Fruit fly (Drosophila melanogaster) whole organism, embryonic: ENCODE results near the gene Mf.

ENCODE experiments used
- ATbp ChIP-seq: fragments of 200-800 bp; sonication (Bioruptor generic); optimal IDR thresholded peaks from 2 replicates; lab custom pipeline; 2017; ENCODE audit warnings: missing biosample characterization, mild to moderate bottlenecking, missing genetic modification characterization, missing genetic modification reagents
- Ada2b ChIP-seq: fragments of 200-800 bp; sonication (Bioruptor generic); IDR thresholded peaks from 2 replicates; pipeline ENCODE4 v1.3.6; 2022; ENCODE audit warnings: missing biosample characterization, missing genetic modification characterization
- CG10959 ChIP-seq: fragments of 200-800 bp; sonication (Bioruptor generic); IDR thresholded peaks from 2 replicates; pipeline ENCODE4 v1.3.6; 2022; ENCODE audit warnings: missing biosample characterization, missing genetic modification characterization
- CG10979 ChIP-seq: fragments of 200-800 bp; sonication (Bioruptor generic); optimal IDR thresholded peaks from 2 replicates; lab custom pipeline; 2018; ENCODE audit warnings: missing biosample characterization, mild to moderate bottlenecking, missing genetic modification characterization, moderate library complexity
- CG11560 ChIP-seq: fragments of 200-800 bp; sonication (Bioruptor generic); IDR thresholded peaks from 3 replicates; pipeline ENCODE4 v1.3.6; 2022; ENCODE audit warnings: missing biosample characterization, missing genetic modification characterization
- CG12299 ChIP-seq: fragments of 200-800 bp; sonication (Bioruptor generic); optimal IDR thresholded peaks from 2 replicates; lab custom pipeline; 2018; ENCODE audit warnings: missing biosample characterization, mild to moderate bottlenecking, missing genetic modification characterization
- CG1233 ChIP-seq: fragments of 200-800 bp; sonication (Bioruptor generic); optimal IDR thresholded peaks from 4 replicates; lab custom pipeline; 2018; ENCODE audit warnings: missing biosample characterization, mild to moderate bottlenecking, missing genetic modification characterization
- CG17186 ChIP-seq: fragments of 200-800 bp; sonication (Bioruptor generic); optimal IDR thresholded peaks from 3 replicates; lab custom pipeline; 2017; ENCODE audit warnings: missing biosample characterization, missing genetic modification reagents, missing genetic modification characterization
- CG17359 ChIP-seq: fragments of 200-800 bp; sonication (Bioruptor generic); optimal IDR thresholded peaks from 3 replicates; lab custom pipeline; 2018; ENCODE audit warnings: missing biosample characterization, mild to moderate bottlenecking, missing genetic modification characterization, moderate library complexity
- CG17361 ChIP-seq: fragments of 200-800 bp; sonication (Bioruptor generic); IDR thresholded peaks from 3 replicates; pipeline ENCODE4 v1.3.6; 2022; ENCODE audit warnings: missing biosample characterization, missing genetic modification characterization
- CG2129 ChIP-seq: fragments of 200-800 bp; sonication (Bioruptor generic); IDR thresholded peaks from 2 replicates; pipeline ENCODE4 v1.3.6; 2022; ENCODE audit warnings: missing biosample characterization, missing genetic modification characterization; ENCODE audit not compliant: partially characterized antibody
- CG30403 ChIP-seq: fragments of 200-800 bp; sonication (Bioruptor generic); optimal IDR thresholded peaks from 3 replicates; lab custom pipeline; 2016; ENCODE audit warnings: missing biosample characterization, missing genetic modification characterization
- CG3281 ChIP-seq: fragments of 200-800 bp; sonication (Bioruptor generic); optimal IDR thresholded peaks from 3 replicates; lab custom pipeline; 2017; ENCODE audit warnings: missing biosample characterization, mild to moderate bottlenecking, missing genetic modification characterization
- CG4328 ChIP-seq: fragments of 200-800 bp; sonication (Bioruptor generic); optimal IDR thresholded peaks from 3 replicates; lab custom pipeline; 2017; ENCODE audit warnings: missing biosample characterization, missing genetic modification reagents, missing genetic modification characterization
- CG6272 ChIP-seq: fragments of 200-800 bp; sonication (Bioruptor generic); IDR thresholded peaks from 2 replicates; pipeline ENCODE4 v1.3.6; 2022; ENCODE audit warnings: missing biosample characterization, missing genetic modification characterization
- CG6689 ChIP-seq: fragments of 200-800 bp; sonication (Bioruptor generic); IDR thresholded peaks from 2 replicates; pipeline ENCODE4 v1.3.6; 2022; ENCODE audit warnings: missing biosample characterization, missing genetic modification characterization
- CG7357 ChIP-seq: fragments of 200-800 bp; sonication (Bioruptor generic); IDR thresholded peaks from 3 replicates; pipeline ENCODE4 v1.3.6; 2022; ENCODE audit warnings: missing biosample characterization, missing genetic modification characterization
- CG8388 ChIP-seq: fragments of 200-800 bp; sonication (Bioruptor generic); optimal IDR thresholded peaks from 2 replicates; lab custom pipeline; 2019; ENCODE audit warnings: missing biosample characterization, mild to moderate bottlenecking, missing genetic modification characterization, moderate library complexity
- CG8944 ChIP-seq: fragments of 200-800 bp; sonication (Bioruptor generic); optimal IDR thresholded peaks from 3 replicates; lab custom pipeline; 2016; ENCODE audit warnings: missing biosample characterization, missing genetic modification characterization
- Camta ChIP-seq: fragments of 200-800 bp; sonication (Bioruptor generic); optimal IDR thresholded peaks from 2 replicates; lab custom pipeline; 2016; ENCODE audit warnings: missing biosample characterization, missing genetic modification characterization
- D ChIP-seq, 2 experiments: fragments of 200-800 bp in 1 of 2; fragments of >200 bp in 1 of 2; sonication (Bioruptor generic) in 1 of 2; optimal IDR thresholded peaks; 2 replicates in 1 of 2; 3 replicates in 1 of 2; lab custom pipeline; 2017; ENCODE audit warnings: mild to moderate bottlenecking in 1 of 2, missing biosample characterization in 1 of 2, missing genetic modification characterization in 1 of 2, missing genetic modification reagents in 1 of 2
- D19B ChIP-seq: fragments of 200-800 bp; sonication (Bioruptor generic); optimal IDR thresholded peaks from 2 replicates; lab custom pipeline; 2017; ENCODE audit warnings: missing biosample characterization, mild to moderate bottlenecking, missing genetic modification characterization
- E2f2 ChIP-seq: fragments of 200-800 bp; sonication (Bioruptor generic); IDR thresholded peaks from 2 replicates; pipeline ENCODE4 v1.3.6; 2022; ENCODE audit warnings: missing biosample characterization, missing genetic modification characterization
- Eip74EF ChIP-seq, 2 experiments: fragments of 200-800 bp in 1 of 2; fragments of >200 bp in 1 of 2; sonication (Bioruptor generic) in 1 of 2; optimal IDR thresholded peaks; 2 replicates each; lab custom pipeline; 2017 to 2019; ENCODE audit warnings: missing biosample characterization in 2 of 2, missing genetic modification characterization in 2 of 2, mild to moderate bottlenecking in 1 of 2, moderate library complexity in 1 of 2
- H2.0 ChIP-seq: fragments of 200-800 bp; sonication (Bioruptor generic); IDR thresholded peaks from 2 replicates; pipeline ENCODE4 v1.3.6; 2022; ENCODE audit warnings: missing biosample characterization, missing genetic modification characterization
- HmgZ ChIP-seq: fragments of 200-800 bp; sonication (Bioruptor generic); optimal IDR thresholded peaks from 2 replicates; lab custom pipeline; 2018; ENCODE audit warnings: missing biosample characterization, mild to moderate bottlenecking, missing genetic modification characterization
- Hmx ChIP-seq: fragments of 200-800 bp; sonication (Bioruptor generic); optimal IDR thresholded peaks from 2 replicates; lab custom pipeline; 2016; ENCODE audit warnings: missing biosample characterization, missing genetic modification characterization
- Hsf ChIP-seq: fragments of 200-800 bp; sonication (Bioruptor generic); optimal IDR thresholded peaks from 3 replicates; lab custom pipeline; 2016; ENCODE audit warnings: missing biosample characterization, missing genetic modification characterization
- Max ChIP-seq: fragments of 200-800 bp; sonication (Bioruptor generic); optimal IDR thresholded peaks from 2 replicates; lab custom pipeline; 2016; ENCODE audit warnings: missing biosample characterization, mild to moderate bottlenecking, missing genetic modification characterization
- Myb ChIP-seq: fragments of 200-800 bp; sonication (Bioruptor generic); optimal IDR thresholded peaks from 2 replicates; lab custom pipeline; 2016; ENCODE audit warnings: missing biosample characterization, missing genetic modification characterization
- NFAT ChIP-seq: fragments of 200-800 bp; sonication (Bioruptor generic); IDR thresholded peaks from 2 replicates; pipeline ENCODE4 v1.3.6; 2022; ENCODE audit warnings: missing biosample characterization, missing genetic modification characterization
- Oli ChIP-seq: fragments of 200-800 bp; sonication (Bioruptor generic); optimal IDR thresholded peaks from 2 replicates; lab custom pipeline; 2018; ENCODE audit warnings: missing biosample characterization, mild to moderate bottlenecking, missing genetic modification characterization, moderate library complexity
- Side ChIP-seq: fragments of 200-800 bp; sonication (Bioruptor generic); optimal IDR thresholded peaks from 2 replicates; lab custom pipeline; 2016; ENCODE audit warnings: missing biosample characterization, missing genetic modification characterization
- Six4 ChIP-seq: fragments of 200-800 bp; sonication (Bioruptor generic); optimal IDR thresholded peaks from 2 replicates; lab custom pipeline; 2016; ENCODE audit warnings: missing biosample characterization, missing genetic modification characterization
- bigmax ChIP-seq: fragments of 200-800 bp; sonication (Bioruptor generic); optimal IDR thresholded peaks from 2 replicates; lab custom pipeline; 2018; ENCODE audit warnings: missing biosample characterization, mild to moderate bottlenecking, missing genetic modification characterization
- cad ChIP-seq: fragments of >200 bp; optimal IDR thresholded peaks from 2 replicates; lab custom pipeline; 2017; ENCODE audit warnings: missing biosample characterization, missing genetic modification characterization
- dmrt11E ChIP-seq: fragments of 200-800 bp; sonication (Bioruptor generic); optimal IDR thresholded peaks from 3 replicates; lab custom pipeline; 2018; ENCODE audit warnings: missing biosample characterization, mild to moderate bottlenecking, missing genetic modification characterization, moderate library complexity
- emc ChIP-seq: fragments of 200-800 bp; sonication (Bioruptor generic); optimal IDR thresholded peaks from 2 replicates; lab custom pipeline; 2016; ENCODE audit warnings: missing biosample characterization, missing genetic modification characterization
- ems ChIP-seq: fragments of 200-800 bp; sonication (Bioruptor generic); optimal IDR thresholded peaks from 3 replicates; lab custom pipeline; 2016; ENCODE audit warnings: missing biosample characterization, missing genetic modification characterization
- fd3F ChIP-seq: fragments of 200-800 bp; sonication (Bioruptor generic); optimal IDR thresholded peaks from 2 replicates; lab custom pipeline; 2018; ENCODE audit warnings: missing biosample characterization, mild to moderate bottlenecking, missing genetic modification characterization, moderate library complexity
- nom ChIP-seq: fragments of 200-800 bp; sonication (Bioruptor generic); optimal IDR thresholded peaks from 2 replicates; lab custom pipeline; 2017; ENCODE audit warnings: missing biosample characterization, missing genetic modification characterization, mild to moderate bottlenecking, moderate library complexity, missing genetic modification reagents
- odd ChIP-seq: fragments of 200-800 bp; sonication (Bioruptor generic); optimal IDR thresholded peaks from 2 replicates; lab custom pipeline; 2017; ENCODE audit warnings: missing biosample characterization, mild to moderate bottlenecking, missing genetic modification characterization
- onecut ChIP-seq: fragments of 200-800 bp; sonication (Bioruptor generic); IDR thresholded peaks from 2 replicates; pipeline ENCODE4 v1.3.6; 2022; ENCODE audit warnings: missing biosample characterization, missing genetic modification characterization
- pros ChIP-seq: fragments of 200-800 bp; sonication (Bioruptor generic); optimal IDR thresholded peaks from 3 replicates; lab custom pipeline; 2019; ENCODE audit warnings: missing biosample characterization, mild to moderate bottlenecking, missing genetic modification characterization, moderate library complexity
- run ChIP-seq: fragments of 200-800 bp; sonication (Bioruptor generic); optimal IDR thresholded peaks from 3 replicates; lab custom pipeline; 2018; ENCODE audit warnings: missing biosample characterization, mild to moderate bottlenecking, missing genetic modification characterization
- scrt ChIP-seq: fragments of 200-800 bp; sonication (Bioruptor generic); optimal IDR thresholded peaks from 2 replicates; lab custom pipeline; 2018; ENCODE audit warnings: missing biosample characterization, mild to moderate bottlenecking, missing genetic modification characterization, moderate library complexity
- slp2 ChIP-seq: fragments of 200-800 bp; sonication (Bioruptor generic); optimal IDR thresholded peaks from 2 replicates; lab custom pipeline; 2016; ENCODE audit warnings: missing biosample characterization, missing genetic modification characterization
- trem ChIP-seq: fragments of 200-800 bp; optimal IDR thresholded peaks from 3 replicates; lab custom pipeline; 2019; ENCODE audit warnings: missing biosample characterization, mild to moderate bottlenecking, missing genetic modification characterization, moderate library complexity
- zen ChIP-seq: fragments of 200-800 bp; sonication (Bioruptor generic); optimal IDR thresholded peaks from 3 replicates; lab custom pipeline; 2018; ENCODE audit warnings: missing biosample characterization, mild to moderate bottlenecking, missing genetic modification characterization, moderate library complexity

Mf gene

dm6 chr3R:15218824-15219576, 37.7 kb upstream of the Mf start, which contains the start of the genes SIDL and CG12241 (continued):
- TF ChIP-seq CG17186 (GFP tag; lab: Kevin White, UChicago) (no peak), scrt (peak; percentile 90), Max (GFP tag; lab: Kevin White, UChicago) (peak; percentile 84), Hmx (GFP tag; lab: Kevin White, UChicago) (no peak), CG10979 (tag; lab: Kevin White, UChicago) (peak; percentile 73), NFAT (GFP tag; lab: Robert Waterston, UW) (peak; percentile 92), bigmax (GFP tag; lab: Kevin White, UChicago) (peak; percentile 36), zen (tag; lab: Kevin White, UChicago) (peak; percentile 72), Hsf (GFP tag; lab: Kevin White, UChicago) (peak; percentile 72), E2f2 (GFP tag; lab: Robert Waterston, UW) (peak; percentile 58), CG17359 (tag; lab: Kevin White, UChicago) (peak; percentile 83), cad (no peak), CG17361 (GFP tag; lab: Robert Waterston, UW) (peak; percentile 93), fd3F (GFP tag; lab: Kevin White, UChicago) (peak; percentile 46), Six4 (GFP tag; lab: Kevin White, UChicago) (peak; percentile 65), CG4328 (GFP tag; lab: Kevin White, UChicago) (no peak), CG6689 (GFP tag; lab: Robert Waterston, UW) (peak; percentile 96), CG8388 (GFP tag; lab: Kevin White, UChicago) (peak; percentile 64), CG2129 (GFP tag; lab: Robert Waterston, UW) (no peak), D19B (GFP tag; lab: Kevin White, UChicago) (peak; percentile 90), Oli (tag; lab: Kevin White, UChicago) (peak; percentile 33), CG7357 (GFP tag; lab: Robert Waterston, UW) (peak; percentile 89), dmrt11E (tag; lab: Kevin White, UChicago) (peak; percentile 12), CG10959 (GFP tag; lab: Robert Waterston, UW) (peak; percentile 63), nom (peak; percentile 75), CG8944 (GFP tag; lab: Kevin White, UChicago) (peak; percentile 60), HmgZ (peak; percentile 16), D (optimal IDR thresholded peaks at IDR 0.05; lab: Kevin White, UChicago) (no peak), D (GFP tag; optimal IDR thresholded peaks at IDR 0.05; lab: Kevin White, UChicago) (peak; percentile 72), CG6272 (GFP tag; lab: Robert Waterston, UW) (peak; percentile 93), CG11560 (peak; percentile 85), trem (tag; lab: Kevin White, UChicago) (peak; percentile 73), odd (GFP tag; lab: Kevin White, UChicago) (no peak), pros (no peak), Camta (GFP tag; lab: Kevin White, UChicago) (peak; percentile 84), ems (peak; percentile 84), ATbp (no peak), Eip74EF (GFP tag; optimal IDR thresholded peaks at IDR 0.05; lab: Kevin White, UChicago) (no peak), slp2 (peak; percentile 45), CG30403 (GFP tag; lab: Kevin White, UChicago) (peak; percentile 85), Side (GFP tag; lab: Kevin White, UChicago) (peak; percentile 77), CG3281 (GFP tag; lab: Kevin White, UChicago) (peak; percentile 83), run (tag; lab: Kevin White, UChicago) (no peak), CG12299 (peak; percentile 48), Myb (GFP tag; lab: Kevin White, UChicago) (peak; percentile 49), H2.0 (GFP tag; lab: Robert Waterston, UW) (0 out of 2 replicates have a peak, but pooled peaks have one; percentile 13), Ada2b (GFP tag; lab: Robert Waterston, UW) (peak; percentile 94), onecut (GFP tag; lab: Robert Waterston, UW) (peak; percentile 96), CG1233 (peak; percentile 79), emc (GFP tag; lab: Kevin White, UChicago) (peak; percentile 48)
